Worm (Caenorhabditis elegans) whole organism, late embryonic: ENCODE results near the gene dpf-1.

Source experiments
- C08G9.2 ChIP-seq: sonication (generic microtip); optimal IDR thresholded peaks from 2 replicates; lab custom pipeline; 2016; ENCODE audit warnings: mild to moderate bottlenecking, missing genetic modification characterization, moderate library complexity, missing compliant biosample characterization
- F13H6.1 ChIP-seq: sonication (generic microtip); optimal IDR thresholded peaks from 2 replicates; lab custom pipeline; 2016; ENCODE audit warnings: missing genetic modification characterization, missing compliant biosample characterization
- K02D7.2 ChIP-seq: sonication (generic microtip); optimal IDR thresholded peaks from 2 replicates; lab custom pipeline; 2017; ENCODE audit warnings: mild to moderate bottlenecking, missing genetic modification characterization, missing compliant biosample characterization
- K09A11.1 ChIP-seq: sonication (generic microtip); optimal IDR thresholded peaks from 2 replicates; lab custom pipeline; 2017; ENCODE audit warnings: antibody characterized with exemption, mild to moderate bottlenecking, missing genetic modification characterization, missing compliant biosample characterization; ENCODE audit not compliant: insufficient read depth
- T23F11.4 ChIP-seq: fragments of 200-800 bp; sonication (Bioruptor generic); optimal IDR thresholded peaks from 2 replicates; lab custom pipeline; 2018; ENCODE audit warnings: mild to moderate bottlenecking, missing genetic modification characterization, missing compliant biosample characterization
- ahr-1 ChIP-seq: sonication (generic microtip); optimal IDR thresholded peaks from 2 replicates; lab custom pipeline; 2016; ENCODE audit warnings: missing genetic modification characterization, missing compliant biosample characterization
- ama-1 ChIP-seq: fragments of 150-350 bp; optimal IDR thresholded peaks from 2 replicates; lab custom pipeline; 2014
- ceh-19 ChIP-seq: fragments of 200-800 bp; sonication (Bioruptor generic); optimal IDR thresholded peaks from 2 replicates; lab custom pipeline; 2018; ENCODE audit warnings: mild to moderate bottlenecking, missing genetic modification characterization, missing compliant biosample characterization
- ceh-2 ChIP-seq: sonication (generic microtip); optimal IDR thresholded peaks from 2 replicates; lab custom pipeline; 2016; ENCODE audit warnings: missing genotype, missing genetic modification characterization, missing compliant biosample characterization
- ceh-22 ChIP-seq: sonication (generic microtip); optimal IDR thresholded peaks from 2 replicates; lab custom pipeline; 2017; ENCODE audit warnings: missing biosample characterization, missing genetic modification characterization
- ceh-24 ChIP-seq: sonication (generic microtip); optimal IDR thresholded peaks from 2 replicates; lab custom pipeline; 2016; ENCODE audit warnings: mild to moderate bottlenecking, missing genetic modification characterization, missing compliant biosample characterization
- ceh-30 ChIP-seq: fragments of 150-350 bp; optimal IDR thresholded peaks from 2 replicates; lab custom pipeline; 2014; ENCODE audit warnings: missing biosample characterization, missing genetic modification characterization
- ceh-31 ChIP-seq: sonication (generic microtip); optimal IDR thresholded peaks from 2 replicates; lab custom pipeline; 2016; ENCODE audit warnings: missing genetic modification characterization, missing compliant biosample characterization
- ceh-45 ChIP-seq: fragments of 200-800 bp; sonication (Bioruptor generic); IDR thresholded peaks from 2 replicates; pipeline ENCODE4 v1.3.6; 2022; ENCODE audit warnings: missing genetic modification reagents, missing genetic modification characterization, missing compliant biosample characterization
- ceh-48 ChIP-seq: sonication (generic microtip); optimal IDR thresholded peaks from 2 replicates; lab custom pipeline; 2016; ENCODE audit warnings: missing genetic modification characterization, inconsistent platforms, missing compliant biosample characterization
- ceh-6 ChIP-seq: fragments of 200-800 bp; sonication (Bioruptor generic); optimal IDR thresholded peaks from 2 replicates; lab custom pipeline; 2018; ENCODE audit warnings: mild to moderate bottlenecking, missing genetic modification characterization, missing compliant biosample characterization
- che-1 ChIP-seq: sonication (generic microtip); optimal IDR thresholded peaks from 2 replicates; lab custom pipeline; 2016; ENCODE audit warnings: mild to moderate bottlenecking, missing genetic modification characterization, missing compliant biosample characterization
- dmd-4 ChIP-seq: sonication (generic microtip); optimal IDR thresholded peaks from 2 replicates; lab custom pipeline; 2016; ENCODE audit warnings: borderline replicate concordance, missing genetic modification characterization, missing compliant biosample characterization
- dve-1 ChIP-seq: sonication (generic microtip); optimal IDR thresholded peaks from 2 replicates; lab custom pipeline; 2017; ENCODE audit warnings: antibody characterized with exemption, mild to moderate bottlenecking, missing genetic modification characterization, missing compliant biosample characterization
- elt-2 ChIP-seq: sonication (generic microtip); optimal IDR thresholded peaks from 2 replicates; lab custom pipeline; 2016; ENCODE audit warnings: missing genetic modification reagents, missing genetic modification characterization, missing compliant biosample characterization
- ets-4 ChIP-seq: sonication (generic microtip); optimal IDR thresholded peaks from 2 replicates; lab custom pipeline; 2016; ENCODE audit warnings: missing genetic modification characterization, missing compliant biosample characterization
- fax-1 ChIP-seq: sonication (generic microtip); optimal IDR thresholded peaks from 2 replicates; lab custom pipeline; 2016; ENCODE audit warnings: missing genotype, missing genetic modification characterization, missing compliant biosample characterization
- fkh-10 ChIP-seq: fragments of 150-350 bp; optimal IDR thresholded peaks from 2 replicates; lab custom pipeline; 2014; ENCODE audit warnings: missing biosample characterization, missing genetic modification reagents, missing genetic modification characterization
- fkh-6 ChIP-seq: sonication (generic microtip); optimal IDR thresholded peaks from 2 replicates; lab custom pipeline; 2016; ENCODE audit warnings: missing genetic modification characterization, missing compliant biosample characterization
- hlh-13 ChIP-seq: fragments of 200-800 bp; sonication (Bioruptor generic); optimal IDR thresholded peaks from 2 replicates; lab custom pipeline; 2018; ENCODE audit warnings: mild to moderate bottlenecking, missing genetic modification characterization, missing compliant biosample characterization
- hlh-15 ChIP-seq: sonication (generic microtip); optimal IDR thresholded peaks from 2 replicates; lab custom pipeline; 2016; ENCODE audit warnings: missing genetic modification characterization, missing compliant biosample characterization
- hlh-30 ChIP-seq: sonication (generic microtip); optimal IDR thresholded peaks from 2 replicates; lab custom pipeline; 2017; ENCODE audit warnings: antibody characterized with exemption, missing genetic modification characterization, missing compliant biosample characterization; ENCODE audit not compliant: insufficient read depth
- hlh-6 ChIP-seq: sonication (generic microtip); optimal IDR thresholded peaks from 2 replicates; lab custom pipeline; 2016; ENCODE audit warnings: missing genotype, missing genetic modification characterization, missing compliant biosample characterization
- hlh-8 ChIP-seq: sonication (generic microtip); optimal IDR thresholded peaks from 2 replicates; lab custom pipeline; 2016; ENCODE audit warnings: missing genotype, missing genetic modification characterization, missing compliant biosample characterization
- lim-6 ChIP-seq: sonication (generic microtip); optimal IDR thresholded peaks from 2 replicates; lab custom pipeline; 2016; ENCODE audit warnings: missing genetic modification characterization, missing compliant biosample characterization
- lin-11 ChIP-seq: fragments of 200-800 bp; sonication (Bioruptor generic); optimal IDR thresholded peaks from 2 replicates; lab custom pipeline; 2018; ENCODE audit warnings: mild to moderate bottlenecking, missing genetic modification characterization, missing compliant biosample characterization
- madf-2 ChIP-seq: sonication (generic microtip); optimal IDR thresholded peaks from 2 replicates; lab custom pipeline; 2017; ENCODE audit warnings: missing genetic modification characterization, missing compliant biosample characterization
- mec-3 ChIP-seq: sonication (generic microtip); optimal IDR thresholded peaks from 2 replicates; lab custom pipeline; 2016; ENCODE audit warnings: borderline replicate concordance, missing genetic modification characterization, missing compliant biosample characterization
- nfya-1 ChIP-seq: sonication (generic microtip); optimal IDR thresholded peaks from 2 replicates; lab custom pipeline; 2017; ENCODE audit warnings: missing genetic modification characterization, mild to moderate bottlenecking, missing compliant biosample characterization, antibody characterized with exemption, moderate library complexity
- nhr-11 ChIP-seq: fragments of 150-350 bp; optimal IDR thresholded peaks from 2 replicates; lab custom pipeline; 2014; ENCODE audit warnings: missing biosample characterization, missing genetic modification characterization
- nhr-232 ChIP-seq: sonication (generic microtip); optimal IDR thresholded peaks from 2 replicates; lab custom pipeline; 2016; ENCODE audit warnings: missing genetic modification characterization, missing compliant biosample characterization
- npax-4 ChIP-seq: sonication (generic microtip); optimal IDR thresholded peaks from 2 replicates; lab custom pipeline; 2016; ENCODE audit warnings: missing genetic modification characterization, missing compliant biosample characterization
- pag-3 ChIP-seq: sonication (generic microtip); optimal IDR thresholded peaks from 2 replicates; lab custom pipeline; 2016; ENCODE audit warnings: missing compliant biosample characterization, missing genetic modification characterization, borderline replicate concordance
- pat-9 ChIP-seq: fragments of 200-800 bp; sonication (Bioruptor generic); optimal IDR thresholded peaks from 2 replicates; lab custom pipeline; 2018; ENCODE audit warnings: mild to moderate bottlenecking, missing genetic modification characterization, moderate library complexity, missing compliant biosample characterization
- pax-1 ChIP-seq: fragments of 150-350 bp; optimal IDR thresholded peaks from 2 replicates; lab custom pipeline; 2014; ENCODE audit warnings: missing biosample characterization, missing genetic modification characterization
- pha-2 ChIP-seq: sonication (generic microtip); optimal IDR thresholded peaks from 2 replicates; lab custom pipeline; 2017; ENCODE audit warnings: mild to moderate bottlenecking, missing genetic modification characterization, missing compliant biosample characterization
- pha-4 ChIP-seq: fragments of 150-350 bp; optimal IDR thresholded peaks from 2 replicates; lab custom pipeline; 2018; ENCODE audit warnings: missing biosample characterization, missing genetic modification reagents, missing genetic modification characterization
- pqm-1 ChIP-seq: sonication (generic microtip); optimal IDR thresholded peaks from 2 replicates; lab custom pipeline; 2016; ENCODE audit warnings: missing genetic modification characterization, missing compliant biosample characterization
- pros-1 ChIP-seq: fragments of 150-350 bp; optimal IDR thresholded peaks from 2 replicates; lab custom pipeline; 2014; ENCODE audit warnings: missing biosample characterization, missing genetic modification reagents, missing genetic modification characterization
- ref-2 ChIP-seq: sonication (generic microtip); optimal IDR thresholded peaks from 2 replicates; lab custom pipeline; 2016; ENCODE audit warnings: missing genetic modification characterization, missing compliant biosample characterization
- sdc-2 ChIP-seq: sonication (generic microtip); optimal IDR thresholded peaks from 2 replicates; lab custom pipeline; 2016; ENCODE audit warnings: missing genotype, missing genetic modification characterization, missing compliant biosample characterization
- tbx-2 ChIP-seq: sonication (generic microtip); optimal IDR thresholded peaks from 2 replicates; lab custom pipeline; 2016; ENCODE audit warnings: missing genetic modification characterization, missing compliant biosample characterization
- ttx-3 ChIP-seq: sonication (generic microtip); optimal IDR thresholded peaks from 2 replicates; lab custom pipeline; 2016; ENCODE audit warnings: missing genetic modification reagents, missing genetic modification characterization, missing compliant biosample characterization
- unc-3 ChIP-seq, 2 experiments: fragments of 200-800 bp in 1 of 2; sonication (Bioruptor generic) in 1 of 2; sonication (generic microtip) in 1 of 2; conservative IDR thresholded peaks in 1 of 2; optimal IDR thresholded peaks in 1 of 2; 2 replicates each; pipeline versions ENCODE4 v1.3.6 to Lab custom; 2016 to 2022; ENCODE audit warnings: missing compliant biosample characterization in 2 of 2, missing genetic modification characterization in 2 of 2, missing genetic modification reagents in 1 of 2
- unc-55 ChIP-seq: sonication (generic microtip); optimal IDR thresholded peaks from 2 replicates; lab custom pipeline; 2017; ENCODE audit warnings: missing biosample characterization, missing genetic modification reagents, missing genetic modification characterization
- zip-5 ChIP-seq: sonication (generic microtip); optimal IDR thresholded peaks from 2 replicates; lab custom pipeline; 2016; ENCODE audit warnings: missing genetic modification characterization, missing compliant biosample characterization

Gene dpf-1

ce11 chrV:15465032-15465727 lies 5.9 kb upstream of the dpf-1 start, which contains the start of gene pqn-71:
Gene pqn-71 (plus strand): TSS chrV:15465677.
- peak; percentile 77 for TF ChIP-seq nfya-1 (tag; lab: Kevin White, UChicago)
- peak; percentile 34 for TF ChIP-seq ets-4 (tag; lab: Kevin White, UChicago)
- peak; percentile 80 for TF ChIP-seq pha-2 (tag; lab: Kevin White, UChicago)
- peak; percentile 79 for TF ChIP-seq nhr-232 (tag; lab: Kevin White, UChicago)
- TF ChIP-seq hlh-30 (tag; lab: Kevin White, UChicago) = peak; percentile 47
- no peak for TF ChIP-seq unc-55 (GFP tag; lab: Kevin White, UChicago)
- peak; percentile 39 for TF ChIP-seq hlh-8 (tag; lab: Kevin White, UChicago)
- TF ChIP-seq sdc-2 (tag; lab: Kevin White, UChicago) = peak; percentile 80
- TF ChIP-seq fkh-10 (GFP tag; lab: Kevin White, UChicago) = no peak
- peak; percentile 64 for TF ChIP-seq ceh-2
- TF ChIP-seq zip-5 = peak; percentile 50
- peak; percentile 90 for TF ChIP-seq madf-2 (tag; lab: Kevin White, UChicago)
- no peak for TF ChIP-seq pax-1 (tag; lab: Kevin White, UChicago)
- TF ChIP-seq ama-1 (lab: Kevin White, UChicago) = no peak
- peak; percentile 79 for TF ChIP-seq T23F11.4 (GFP tag; lab: Kevin White, UChicago)
- peak; percentile 93 for TF ChIP-seq dmd-4 (tag; lab: Kevin White, UChicago)
- no peak for TF ChIP-seq pha-4 (tag; lab: Kevin White, UChicago)
- TF ChIP-seq ref-2 (tag; lab: Kevin White, UChicago) = peak; percentile 79
- TF ChIP-seq pat-9 = peak; percentile 87
- peak; percentile 69 for TF ChIP-seq hlh-15 (tag; lab: Kevin White, UChicago)
- peak; percentile 86 for TF ChIP-seq hlh-6 (tag; lab: Kevin White, UChicago)
- TF ChIP-seq npax-4 (tag; lab: Kevin White, UChicago) = peak; percentile 71
- TF ChIP-seq ceh-45 (GFP tag; lab: Robert Waterston, UW) = peak; percentile 73
- TF ChIP-seq ahr-1 = peak; percentile 40
- peak; percentile 73 for TF ChIP-seq K09A11.1 (tag; lab: Kevin White, UChicago)
- peak; percentile 79 for TF ChIP-seq ceh-6 (GFP tag; lab: Kevin White, UChicago)
- peak; percentile 74 for TF ChIP-seq lin-11
- TF ChIP-seq fax-1 (tag; lab: Kevin White, UChicago) = peak; percentile 80
- peak; percentile 67 for TF ChIP-seq hlh-13 (GFP tag; lab: Kevin White, UChicago)
- peak; percentile 72 for TF ChIP-seq lim-6 (tag; lab: Kevin White, UChicago)
- TF ChIP-seq ceh-30 = peak; percentile 60
- peak; percentile 78 for TF ChIP-seq K02D7.2 (tag; lab: Kevin White, UChicago)
- TF ChIP-seq elt-2 = peak; percentile 91
- peak; percentile 29 for TF ChIP-seq pros-1 (tag; lab: Kevin White, UChicago)
- TF ChIP-seq ceh-22 (tag; lab: Kevin White, UChicago) = no peak
- peak; percentile 80 for TF ChIP-seq che-1 (tag; lab: Kevin White, UChicago)
- peak; percentile 82 for TF ChIP-seq tbx-2 (tag; lab: Kevin White, UChicago)
- no peak for TF ChIP-seq mec-3 (tag; lab: Kevin White, UChicago)
- TF ChIP-seq dve-1 (tag; lab: Kevin White, UChicago) = peak; percentile 83
- peak; percentile 87 for TF ChIP-seq pqm-1 (tag; lab: Kevin White, UChicago)
- no peak for TF ChIP-seq nhr-11 (tag; lab: Kevin White, UChicago)
- TF ChIP-seq ceh-19 = peak; percentile 84
- peak; percentile 30 for TF ChIP-seq pag-3 (tag; lab: Kevin White, UChicago)
- peak; percentile 79 for TF ChIP-seq C08G9.2 (tag; lab: Kevin White, UChicago)
- TF ChIP-seq ceh-31 (tag; lab: Kevin White, UChicago) = peak; percentile 61
- TF ChIP-seq fkh-6 (tag; lab: Kevin White, UChicago) = peak; percentile 83
- TF ChIP-seq ttx-3 (tag; lab: Kevin White, UChicago) = peak; percentile 84
- TF ChIP-seq F13H6.1 (tag; lab: Kevin White, UChicago) = peak; percentile 76
- TF ChIP-seq unc-3 (GFP tag; conservative IDR thresholded peaks at IDR 0.05; lab: Robert Waterston, UW) = peak; percentile 75
- TF ChIP-seq unc-3 (tag; optimal IDR thresholded peaks at IDR 0.05; lab: Kevin White, UChicago) = peak; percentile 88
- peak; percentile 53 for TF ChIP-seq ceh-48 (tag; lab: Kevin White, UChicago)
- TF ChIP-seq ceh-24 (tag; lab: Kevin White, UChicago) = peak; percentile 66
